Worm (Caenorhabditis elegans) whole organism, young adult: ENCODE results near the gene W10D9.3.

ENCODE experiments used
- F23B12.7 ChIP-seq: sonication (generic microtip); optimal IDR thresholded peaks from 2 replicates; lab custom pipeline; 2017; ENCODE audit warnings: missing genetic modification characterization, mild to moderate bottlenecking, missing compliant biosample characterization, antibody characterized with exemption, moderate library complexity; ENCODE audit not compliant: insufficient read depth
- ama-1 ChIP-seq, 3 experiments: fragments of 150-350 bp in 1 of 3; sonication (generic microtip) in 2 of 3; optimal IDR thresholded peaks; 2 replicates each; lab custom pipeline; 2014 to 2018; ENCODE audit warnings: missing biosample characterization in 2 of 3, missing genetic modification characterization in 2 of 3, missing genetic modification reagents in 2 of 3
- atf-7 ChIP-seq: sonication (generic microtip); optimal IDR thresholded peaks from 2 replicates; lab custom pipeline; 2017; ENCODE audit warnings: mild to moderate bottlenecking, missing genetic modification characterization, missing compliant biosample characterization
- ceh-100 ChIP-seq: fragments of 200-800 bp; sonication (Bioruptor generic); IDR thresholded peaks from 2 replicates; pipeline ENCODE4 v1.3.6; 2022; ENCODE audit warnings: missing genetic modification reagents, missing genetic modification characterization, missing compliant biosample characterization
- chd-7 ChIP-seq: sonication (generic microtip); optimal IDR thresholded peaks from 2 replicates; lab custom pipeline; 2016; ENCODE audit warnings: mild to moderate bottlenecking, missing genetic modification characterization, moderate library complexity, missing compliant biosample characterization
- egrh-3 ChIP-seq: fragments of 200-800 bp; sonication (Bioruptor generic); IDR thresholded peaks from 2 replicates; pipeline ENCODE4 v1.3.6; 2022; ENCODE audit warnings: missing genetic modification reagents, missing genetic modification characterization, missing compliant biosample characterization
- hmg-1.2 ChIP-seq: fragments of 200-800 bp; sonication (Bioruptor generic); IDR thresholded peaks from 2 replicates; pipeline ENCODE4 v1.3.6; 2022; ENCODE audit warnings: missing genetic modification reagents, missing genetic modification characterization, missing compliant biosample characterization
- hrde-1 ChIP-seq: sonication (generic microtip); optimal IDR thresholded peaks from 2 replicates; lab custom pipeline; 2016; ENCODE audit warnings: missing genetic modification characterization, mild to moderate bottlenecking, missing compliant biosample characterization, moderate library complexity, missing genotype, missing genetic modification reagents, borderline replicate concordance
- let-607 ChIP-seq, 2 experiments: fragments of 200-800 bp in 1 of 2; sonication (Bioruptor generic) in 1 of 2; sonication (generic microtip) in 1 of 2; optimal IDR thresholded peaks; 2 replicates each; lab custom pipeline; 2016 to 2018; ENCODE audit warnings: mild to moderate bottlenecking in 2 of 2, missing compliant biosample characterization in 2 of 2, missing genetic modification characterization in 2 of 2, moderate library complexity in 2 of 2, missing genotype in 1 of 2
- nhr-80 ChIP-seq: sonication (generic microtip); optimal IDR thresholded peaks from 2 replicates; lab custom pipeline; 2016; ENCODE audit warnings: missing genetic modification characterization, missing compliant biosample characterization
- unc-130 ChIP-seq: sonication (generic microtip); optimal IDR thresholded peaks from 2 replicates; lab custom pipeline; 2016; ENCODE audit warnings: missing genetic modification reagents, missing genetic modification characterization, missing compliant biosample characterization

ce11 chrII:509230-509629, 48.5 kb upstream of the W10D9.3 start, which contains the start of gene srh-105:
- TF ChIP-seq ceh-100, result no peak
- no peak for TF ChIP-seq unc-130 (GFP tag; lab: Kevin White, UChicago)
- no peak for TF ChIP-seq hrde-1 (tag; lab: Kevin White, UChicago)
- TF ChIP-seq chd-7 (tag; lab: Kevin White, UChicago), result no peak
- TF ChIP-seq egrh-3 (GFP tag; lab: Robert Waterston, UW), result no peak
- no peak for TF ChIP-seq ama-1 (optimal IDR thresholded peaks at IDR 0.05; lab: Kevin White, UChicago)
- TF ChIP-seq ama-1 (GFP tag; optimal IDR thresholded peaks at IDR 0.05; lab: Kevin White, UChicago), result no peak
- no peak for TF ChIP-seq hmg-1.2 (GFP tag; lab: Robert Waterston, UW)
- TF ChIP-seq F23B12.7 (tag; lab: Kevin White, UChicago), result no peak
- TF ChIP-seq nhr-80, result no peak
- TF ChIP-seq atf-7 (tag; lab: Kevin White, UChicago), result no peak
- no peak for TF ChIP-seq let-607 (tag; optimal IDR thresholded peaks at IDR 0.05; lab: Kevin White, UChicago)
